Worm (Caenorhabditis elegans) whole organism, late embryonic: ENCODE results near the gene F55D10.4.
A peak's percentile ranks its signal among the peaks of the same experiment; 100 is the strongest.

Experiments used
- C08G9.2 ChIP-seq: sonication (generic microtip); optimal IDR thresholded peaks from 2 replicates; lab custom pipeline; 2016; ENCODE audit warnings: mild to moderate bottlenecking, missing genetic modification characterization, moderate library complexity, missing compliant biosample characterization
- F13H6.1 ChIP-seq: sonication (generic microtip); optimal IDR thresholded peaks from 2 replicates; lab custom pipeline; 2016; ENCODE audit warnings: missing genetic modification characterization, missing compliant biosample characterization
- K09A11.1 ChIP-seq: sonication (generic microtip); optimal IDR thresholded peaks from 2 replicates; lab custom pipeline; 2017; ENCODE audit warnings: antibody characterized with exemption, mild to moderate bottlenecking, missing genetic modification characterization, missing compliant biosample characterization; ENCODE audit not compliant: insufficient read depth
- T23F11.4 ChIP-seq: fragments of 200-800 bp; sonication (Bioruptor generic); optimal IDR thresholded peaks from 2 replicates; lab custom pipeline; 2018; ENCODE audit warnings: mild to moderate bottlenecking, missing genetic modification characterization, missing compliant biosample characterization
- Y22D7AL.16 ChIP-seq: sonication (generic microtip); optimal IDR thresholded peaks from 2 replicates; lab custom pipeline; 2016; ENCODE audit warnings: missing genetic modification characterization, missing compliant biosample characterization
- ahr-1 ChIP-seq: sonication (generic microtip); optimal IDR thresholded peaks from 2 replicates; lab custom pipeline; 2016; ENCODE audit warnings: missing genetic modification characterization, missing compliant biosample characterization
- ceh-18 ChIP-seq: sonication (generic microtip); optimal IDR thresholded peaks from 2 replicates; lab custom pipeline; 2016; ENCODE audit warnings: missing genetic modification characterization, missing compliant biosample characterization
- ceh-19 ChIP-seq: fragments of 200-800 bp; sonication (Bioruptor generic); optimal IDR thresholded peaks from 2 replicates; lab custom pipeline; 2018; ENCODE audit warnings: mild to moderate bottlenecking, missing genetic modification characterization, missing compliant biosample characterization
- ceh-22 ChIP-seq: sonication (generic microtip); optimal IDR thresholded peaks from 2 replicates; lab custom pipeline; 2017; ENCODE audit warnings: missing biosample characterization, missing genetic modification characterization
- ceh-30 ChIP-seq: fragments of 150-350 bp; optimal IDR thresholded peaks from 2 replicates; lab custom pipeline; 2014; ENCODE audit warnings: missing biosample characterization, missing genetic modification characterization
- ceh-31 ChIP-seq: sonication (generic microtip); optimal IDR thresholded peaks from 2 replicates; lab custom pipeline; 2016; ENCODE audit warnings: missing genetic modification characterization, missing compliant biosample characterization
- ceh-48 ChIP-seq: sonication (generic microtip); optimal IDR thresholded peaks from 2 replicates; lab custom pipeline; 2016; ENCODE audit warnings: missing genetic modification characterization, inconsistent platforms, missing compliant biosample characterization
- elt-2 ChIP-seq: sonication (generic microtip); optimal IDR thresholded peaks from 2 replicates; lab custom pipeline; 2016; ENCODE audit warnings: missing genetic modification reagents, missing genetic modification characterization, missing compliant biosample characterization
- elt-4 ChIP-seq: sonication (generic microtip); optimal IDR thresholded peaks from 2 replicates; lab custom pipeline; 2016; ENCODE audit warnings: missing genetic modification characterization, missing compliant biosample characterization
- eyg-1 ChIP-seq: sonication (generic microtip); optimal IDR thresholded peaks from 2 replicates; lab custom pipeline; 2016; ENCODE audit warnings: missing genotype, missing genetic modification characterization, missing compliant biosample characterization
- gmeb-2 ChIP-seq: sonication (generic microtip); optimal IDR thresholded peaks from 2 replicates; lab custom pipeline; 2016; ENCODE audit warnings: missing genetic modification characterization, inconsistent platforms, missing compliant biosample characterization
- hlh-15 ChIP-seq: sonication (generic microtip); optimal IDR thresholded peaks from 2 replicates; lab custom pipeline; 2016; ENCODE audit warnings: missing genetic modification characterization, missing compliant biosample characterization
- pax-1 ChIP-seq: fragments of 150-350 bp; optimal IDR thresholded peaks from 2 replicates; lab custom pipeline; 2014; ENCODE audit warnings: missing biosample characterization, missing genetic modification characterization
- pha-4 ChIP-seq: fragments of 150-350 bp; optimal IDR thresholded peaks from 2 replicates; lab custom pipeline; 2018; ENCODE audit warnings: missing biosample characterization, missing genetic modification reagents, missing genetic modification characterization
- syd-9 ChIP-seq: sonication (generic microtip); optimal IDR thresholded peaks from 2 replicates; lab custom pipeline; 2016; ENCODE audit warnings: mild to moderate bottlenecking, missing genetic modification characterization, moderate library complexity, missing compliant biosample characterization
- unc-3 ChIP-seq, 2 experiments: fragments of 200-800 bp in 1 of 2; sonication (Bioruptor generic) in 1 of 2; sonication (generic microtip) in 1 of 2; conservative IDR thresholded peaks in 1 of 2; optimal IDR thresholded peaks in 1 of 2; 2 replicates each; pipeline versions ENCODE4 v1.3.6 to Lab custom; 2016 to 2022; ENCODE audit warnings: missing compliant biosample characterization in 2 of 2, missing genetic modification characterization in 2 of 2, missing genetic modification reagents in 1 of 2
- unc-42 ChIP-seq: sonication (generic microtip); optimal IDR thresholded peaks from 2 replicates; lab custom pipeline; 2016; ENCODE audit warnings: missing genotype, missing genetic modification characterization, missing compliant biosample characterization
- unc-55 ChIP-seq: sonication (generic microtip); optimal IDR thresholded peaks from 2 replicates; lab custom pipeline; 2017; ENCODE audit warnings: missing biosample characterization, missing genetic modification reagents, missing genetic modification characterization
- ztf-16 ChIP-seq: sonication (generic microtip); optimal IDR thresholded peaks from 2 replicates; lab custom pipeline; 2017; ENCODE audit warnings: missing genetic modification characterization, missing compliant biosample characterization

Gene F55D10.4

ce11 chrX:4749080-4749479 lies 28.6 kb upstream of the F55D10.4 start, which contains the start of gene lon-2:
lon-2 (minus strand) TSS chrX:4749083.
- TF ChIP-seq elt-2 (tag; lab: Kevin White, UChicago) = peak; percentile 65
- TF ChIP-seq hlh-15 (tag; lab: Kevin White, UChicago) = no peak

ce11 chrX:4744037-4744436 lies 23.6 kb upstream of the F55D10.4 start:
- TF ChIP-seq ceh-31 (peak; percentile 19), ahr-1 (tag; lab: Kevin White, UChicago) (no peak)

ce11 chrX:4742285-4742684 lies 21.8 kb upstream of the F55D10.4 start:
- no peak for TF ChIP-seq elt-2 (tag; lab: Kevin White, UChicago)
- TF ChIP-seq K09A11.1 (tag; lab: Kevin White, UChicago) = no peak
- no peak for TF ChIP-seq C08G9.2
- TF ChIP-seq unc-55 (GFP tag; lab: Kevin White, UChicago) = peak; percentile 18
- TF ChIP-seq, all 69 proteins: peak for 1

ce11 chrX:4740630-4741029 lies 20.2 kb upstream of the F55D10.4 start:
- TF ChIP-seq Y22D7AL.16 (tag; lab: Kevin White, UChicago) (no peak), ceh-22 (tag; lab: Kevin White, UChicago) (no peak)
- TF ChIP-seq, all 69 proteins: peak for 0

- TF ChIP-seq elt-2 (tag; lab: Kevin White, UChicago) (peak; percentile 94), pha-4 (tag; lab: Kevin White, UChicago) (no peak), unc-3 (GFP tag; conservative IDR thresholded peaks at IDR 0.05; lab: Robert Waterston, UW) (no peak), unc-3 (tag; optimal IDR thresholded peaks at IDR 0.05; lab: Kevin White, UChicago) (no peak)
These were observed 12.3 kb upstream of the F55D10.4 start, which contains the start of gene aman-1 for ce11 chrX:4732752-4733151. aman-1 (plus strand) TSS chrX:4733095.

ce11 chrX:4727388-4727787 lies 6.9 kb upstream of the F55D10.4 start, which contains the start of gene acc-3:
acc-3 (minus strand) TSS chrX:4727488.
- no peak for TF ChIP-seq elt-4 (tag; lab: Kevin White, UChicago)
- TF ChIP-seq T23F11.4 (GFP tag; lab: Kevin White, UChicago) = no peak
- TF ChIP-seq ceh-48 (tag; lab: Kevin White, UChicago) = no peak
- TF ChIP-seq ceh-19 = no peak

ce11 chrX:4718114-4718513 lies 2.3 kb downstream of the F55D10.4 start:
- TF ChIP-seq unc-42 (tag; lab: Kevin White, UChicago) (peak; percentile 72), ceh-30 (tag; lab: Kevin White, UChicago) (no peak), ceh-18 (no peak), unc-55 (GFP tag; lab: Kevin White, UChicago) (no peak)

ce11 chrX:4715107-4715506 lies 5.3 kb downstream of the F55D10.4 start, which contains the start of gene rpl-25.1:
rpl-25.1 (plus strand) TSS chrX:4715178.
- TF ChIP-seq ahr-1 (tag; lab: Kevin White, UChicago) = no peak
- TF ChIP-seq ceh-30 (tag; lab: Kevin White, UChicago) = no peak
- TF ChIP-seq unc-55 (GFP tag; lab: Kevin White, UChicago) = no peak
- TF ChIP-seq ztf-16 (tag; lab: Kevin White, UChicago) = no peak
- no peak for TF ChIP-seq K09A11.1 (tag; lab: Kevin White, UChicago)
- TF ChIP-seq syd-9 (tag; lab: Kevin White, UChicago) = no peak
- TF ChIP-seq pax-1 (tag; lab: Kevin White, UChicago) = no peak
- no peak for TF ChIP-seq gmeb-2 (tag; lab: Kevin White, UChicago)
- no peak for TF ChIP-seq eyg-1 (tag; lab: Kevin White, UChicago)
- no peak for TF ChIP-seq elt-2 (tag; lab: Kevin White, UChicago)
- no peak for TF ChIP-seq T23F11.4 (GFP tag; lab: Kevin White, UChicago)
- TF ChIP-seq F13H6.1 (tag; lab: Kevin White, UChicago) = no peak
